Fruit fly (Drosophila melanogaster): ENCODE results near the gene Sox21a.

The Sox21a gene

DNA sequence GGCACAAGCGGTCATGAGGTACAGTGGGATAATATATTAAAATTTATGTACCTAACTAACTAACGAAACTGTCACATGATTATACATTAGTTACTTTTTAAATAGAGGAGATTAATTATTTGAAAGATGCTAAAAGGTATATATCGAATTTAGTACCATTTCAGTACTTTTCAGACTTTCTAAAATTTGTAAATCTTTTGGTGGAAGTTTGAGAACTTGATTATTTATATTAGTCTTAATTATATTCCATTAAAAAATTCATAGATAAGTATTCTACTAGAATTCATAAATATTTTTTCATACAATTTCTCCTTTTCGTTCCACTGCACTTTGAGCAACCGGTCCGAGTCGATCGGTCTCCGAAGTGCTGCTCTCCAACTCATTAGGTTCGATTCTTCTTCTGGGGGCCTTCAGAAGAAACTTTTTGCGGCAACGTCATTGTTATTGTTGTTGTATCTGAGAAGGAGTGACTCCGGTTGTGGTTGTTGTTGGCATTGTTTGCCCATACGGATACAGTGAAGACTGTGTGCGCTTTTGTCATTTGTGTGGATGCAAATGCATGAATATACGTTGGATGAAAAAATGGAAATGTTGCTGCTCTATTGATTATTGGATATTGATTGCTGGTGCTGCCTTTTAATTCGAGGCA lies 37.9 kb upstream of the Sox21a start (continued):
- TF ChIP-seq Hr39 (GFP tag; optimal IDR thresholded peaks at IDR 0.05), result peak; percentile 2
- TF ChIP-seq topi (GFP tag; optimal IDR thresholded peaks at IDR 0.05), result peak; percentile 42
- peak; percentile 1 for TF ChIP-seq achi (GFP tag; optimal IDR thresholded peaks at IDR 0.05)
- peak; percentile 10 for TF ChIP-seq CG8319 (GFP tag; optimal IDR thresholded peaks at IDR 0.05)
- TF ChIP-seq CG6808 (GFP tag; optimal IDR thresholded peaks at IDR 0.05), result peak; percentile 64
- TF ChIP-seq Met (GFP tag; optimal IDR thresholded peaks at IDR 0.05), result peak; percentile 57
- no peak for TF ChIP-seq CG8632 (GFP tag; optimal IDR thresholded peaks at IDR 0.05)
- TF ChIP-seq CG32006 (GFP tag; optimal IDR thresholded peaks at IDR 0.05), result peak; percentile 18
- peak; percentile 5 for TF ChIP-seq CG6792 (GFP tag; optimal IDR thresholded peaks at IDR 0.05)
- TF ChIP-seq svp (GFP tag), result peak; percentile 77

DNA sequence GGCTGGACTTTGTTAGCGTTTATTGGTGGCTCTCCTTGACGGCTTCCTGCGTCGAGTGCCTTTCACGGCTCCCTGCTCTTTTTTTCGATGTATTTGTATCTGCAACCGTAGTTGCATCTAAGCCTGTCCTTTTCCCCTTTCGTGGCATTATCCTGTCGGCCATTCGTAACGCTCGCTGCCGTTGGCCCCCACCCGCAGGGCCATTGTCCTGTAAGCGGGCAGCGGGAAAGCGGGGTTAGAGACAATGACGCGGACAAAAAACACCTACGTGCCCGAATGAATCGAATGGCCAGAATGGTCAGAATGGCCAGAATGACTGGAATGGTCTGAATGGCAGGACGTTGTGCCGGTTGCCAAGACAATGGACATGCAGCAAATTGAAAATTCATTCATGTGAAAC lies 27.6 kb upstream of the Sox21a start:
- TF ChIP-seq CG6854 (GFP tag; optimal IDR thresholded peaks at IDR 0.05), result no peak

DNA sequence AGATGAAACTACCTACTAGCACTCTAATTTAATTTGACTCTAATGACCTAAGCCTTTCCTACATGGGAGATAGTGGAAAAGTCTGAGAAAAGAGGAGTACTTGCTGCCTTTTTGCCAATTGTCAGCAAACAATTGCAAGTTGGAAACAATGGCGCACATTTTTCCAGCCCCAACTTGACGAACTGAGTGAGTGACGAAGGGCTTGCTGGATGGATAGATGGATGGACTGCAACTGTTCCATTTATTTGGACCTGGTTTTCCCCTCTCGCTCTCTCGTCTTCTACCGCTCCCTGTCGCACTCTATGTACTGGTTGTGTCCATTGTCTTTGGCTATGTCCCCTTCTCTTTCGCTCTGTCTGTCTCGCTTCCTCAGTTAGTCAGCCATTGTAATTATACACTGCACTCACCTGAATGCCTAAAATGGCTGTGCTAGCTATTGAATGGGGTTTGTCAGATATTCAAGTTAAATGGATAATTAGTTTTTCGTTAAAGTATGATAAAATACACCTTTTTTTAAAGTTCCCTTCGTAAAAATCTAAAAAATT lies 25.0 kb upstream of the Sox21a start:
- TF ChIP-seq Sox15 (GFP tag; optimal IDR thresholded peaks at IDR 0.05) (no peak), CG34406 (GFP tag; optimal IDR thresholded peaks at IDR 0.05) (no peak), CG11294 (GFP tag; IDR thresholded peaks at IDR 0.05) (no peak), CG6163 (GFP tag; IDR thresholded peaks at IDR 0.05) (no peak), CG6792 (GFP tag; optimal IDR thresholded peaks at IDR 0.05) (no peak), lz (GFP tag; optimal IDR thresholded peaks at IDR 0.05) (no peak), Blimp-1 (GFP tag; optimal IDR thresholded peaks at IDR 0.05) (no peak), Hr39 (GFP tag; optimal IDR thresholded peaks at IDR 0.05) (no peak), CG6276 (GFP tag; optimal IDR thresholded peaks at IDR 0.05) (no peak), CG11902 (GFP tag; optimal IDR thresholded peaks at IDR 0.05) (no peak), Gug (GFP tag; IDR thresholded peaks at IDR 0.05) (no peak), CG10631 (GFP tag; optimal IDR thresholded peaks at IDR 0.05) (no peak)

DNA sequence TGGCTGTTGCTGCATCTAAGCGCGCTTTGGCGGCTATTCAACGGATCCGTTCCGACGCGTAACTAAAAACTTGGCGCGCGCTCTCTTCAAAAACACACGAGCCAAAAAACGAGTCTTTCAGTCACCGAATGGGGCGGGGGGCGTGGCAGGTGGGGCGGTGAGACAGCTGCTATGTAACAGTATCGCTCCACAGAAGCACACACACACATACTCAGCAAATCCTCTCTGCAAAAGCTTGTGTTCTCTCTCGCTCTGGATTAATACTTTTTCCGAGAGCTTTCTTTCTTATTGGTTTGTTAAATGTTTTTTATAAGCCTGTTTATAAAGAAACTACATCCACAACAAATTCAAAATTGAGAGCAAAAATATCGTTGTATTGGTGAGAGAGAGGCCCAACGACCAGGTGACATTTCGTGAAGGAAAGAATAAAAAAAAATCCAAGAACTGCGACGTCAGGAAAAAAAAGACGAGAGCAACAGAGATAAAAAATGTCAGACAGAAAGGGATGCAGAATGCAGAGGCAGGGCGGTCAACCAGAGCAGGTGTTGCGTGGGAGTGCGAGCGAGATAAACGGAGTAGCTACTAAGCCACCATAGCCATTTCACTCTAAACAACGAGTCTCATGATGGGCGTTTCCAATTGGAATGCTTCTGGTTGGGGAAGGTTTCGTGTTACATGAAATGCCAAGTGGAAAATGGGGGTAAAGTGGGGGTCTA lies 23.5 kb upstream of the Sox21a start, which contains the start of gene Sox21b:
Gene Sox21b, minus strand, starts transcription at position 51 of the 716 bp plus-strand sequence.
- TF ChIP-seq CG32006 (GFP tag; optimal IDR thresholded peaks at IDR 0.05), result no peak
- TF ChIP-seq dsx (GFP tag; optimal IDR thresholded peaks at IDR 0.05; ENCODE audit: poor library complexity, severe bottlenecking), result peak; percentile 34
- peak; percentile 57 for TF ChIP-seq CG1621 (tag; optimal IDR thresholded peaks at IDR 0.05)
- peak; percentile 5 for TF ChIP-seq CG7368 (GFP tag; optimal IDR thresholded peaks at IDR 0.05)
- no peak for TF ChIP-seq CG6854 (GFP tag; optimal IDR thresholded peaks at IDR 0.05)
- no peak for TF ChIP-seq CG31627 (GFP tag; optimal IDR thresholded peaks at IDR 0.05)
- TF ChIP-seq Hr39 (GFP tag; optimal IDR thresholded peaks at IDR 0.05), result no peak
- TF ChIP-seq cyc (GFP tag; optimal IDR thresholded peaks at IDR 0.05), result no peak
- peak; percentile 52 for TF ChIP-seq Sox102F (GFP tag; optimal IDR thresholded peaks at IDR 0.05)
- peak; percentile 61 for TF ChIP-seq net (GFP tag; optimal IDR thresholded peaks at IDR 0.05)
- TF ChIP-seq Sox15 (GFP tag; optimal IDR thresholded peaks at IDR 0.05), result no peak
- TF ChIP-seq esn (GFP tag; optimal IDR thresholded peaks at IDR 0.05), result peak; percentile 51
- TF ChIP-seq CG11762 (GFP tag; optimal IDR thresholded peaks at IDR 0.05; ENCODE audit: insufficient read depth), result peak; percentile 42
- peak; percentile 43 for TF ChIP-seq fd59A (GFP tag; optimal IDR thresholded peaks at IDR 0.05)
- TF ChIP-seq salr (GFP tag; optimal IDR thresholded peaks at IDR 0.05), result peak; percentile 39
- TF ChIP-seq Hr4 (GFP tag; optimal IDR thresholded peaks at IDR 0.05), result no peak
- TF ChIP-seq CG3032 (tag; optimal IDR thresholded peaks at IDR 0.05), result peak; percentile 57
- TF ChIP-seq CG11902 (GFP tag; optimal IDR thresholded peaks at IDR 0.05), result no peak
- TF ChIP-seq CG9139 (GFP tag; optimal IDR thresholded peaks at IDR 0.05), result peak; percentile 53
- TF ChIP-seq Blimp-1 (GFP tag; optimal IDR thresholded peaks at IDR 0.05), result peak; percentile 29
- no peak for TF ChIP-seq Sox14 (GFP tag; optimal IDR thresholded peaks at IDR 0.05)
- TF ChIP-seq Eip78C (GFP tag), result peak; percentile 74
- TF ChIP-seq spab (GFP tag; optimal IDR thresholded peaks at IDR 0.05), result peak; percentile 56
- TF ChIP-seq acj6 (GFP tag; optimal IDR thresholded peaks at IDR 0.05), result peak; percentile 23
- TF ChIP-seq OdsH (GFP tag; optimal IDR thresholded peaks at IDR 0.05), result peak; percentile 7
- peak; percentile 31 for TF ChIP-seq CG34406 (GFP tag; optimal IDR thresholded peaks at IDR 0.05)
- peak; percentile 64 for TF ChIP-seq Ets96B (tag; optimal IDR thresholded peaks at IDR 0.05)
- peak; percentile 71 for TF ChIP-seq CG6808 (GFP tag; optimal IDR thresholded peaks at IDR 0.05)
- TF ChIP-seq CG16779 (tag; optimal IDR thresholded peaks at IDR 0.05), result peak; percentile 24
- TF ChIP-seq CG6792 (GFP tag; optimal IDR thresholded peaks at IDR 0.05), result peak; percentile 48
